Worm (Caenorhabditis elegans): Measurements from ENCODE around the gene B0563.6.

B0563.6 gene

DNA sequence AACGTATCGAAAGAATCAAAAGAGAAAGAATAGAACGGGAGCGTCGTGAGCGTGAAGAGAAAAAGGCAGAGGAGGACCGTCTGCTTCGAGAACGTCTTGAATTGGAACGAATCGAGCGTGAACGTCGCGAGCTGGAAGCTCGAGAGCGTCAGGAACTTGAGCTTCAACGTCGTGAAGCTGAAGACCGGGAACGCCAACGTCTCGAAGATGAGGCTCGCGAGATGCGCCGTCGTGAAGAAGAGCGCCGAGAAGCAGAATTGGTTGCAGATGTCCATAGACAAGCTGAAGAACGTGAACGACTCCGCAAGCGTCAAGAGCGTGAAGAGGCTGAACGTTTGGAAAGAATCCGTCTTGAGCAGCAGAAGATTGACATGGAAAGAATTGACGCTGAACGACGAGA is 31.6 kb upstream of the B0563.6 start:
- TF ChIP-seq zfh-2 (GFP tag; conservative IDR thresholded peaks at IDR 0.05) (peak; percentile 60; the same call in 1 of the 2 replicates), lir-1 (GFP tag; conservative IDR thresholded peaks at IDR 0.05) (no peak)

DNA sequence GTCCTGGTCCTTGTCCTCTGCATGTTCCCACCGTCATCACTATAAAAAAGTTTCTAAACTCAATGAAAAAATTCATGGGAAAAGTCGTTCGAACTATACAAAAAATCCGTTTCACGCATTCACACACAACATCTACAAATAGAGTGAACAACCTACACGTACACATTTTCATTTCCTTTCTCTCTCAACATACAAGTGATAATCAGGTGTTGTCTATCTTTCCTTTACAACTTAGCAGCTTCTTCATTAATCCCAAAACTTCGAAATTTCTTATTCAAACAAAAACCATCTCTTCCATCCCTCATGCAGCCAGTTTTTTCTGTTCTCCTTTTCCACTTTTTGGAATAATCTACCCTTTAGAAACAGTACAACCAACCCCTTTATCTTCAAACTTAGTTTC is 29.6 kb upstream of the B0563.6 start:
- TF ChIP-seq ztf-25 (GFP tag; IDR thresholded peaks at IDR 0.05): no peak
- no peak for TF ChIP-seq ceh-58 (GFP tag; IDR thresholded peaks at IDR 0.05)
- TF ChIP-seq snpc-3.4 (tag; optimal IDR thresholded peaks at IDR 0.05): no peak
- no peak for TF ChIP-seq hsf-1 (GFP tag; IDR thresholded peaks at IDR 0.05)
- no peak for TF ChIP-seq madf-6 (GFP tag; IDR thresholded peaks at IDR 0.05)
- TF ChIP-seq die-1 (tag; optimal IDR thresholded peaks at IDR 0.05): no peak
- TF ChIP-seq F37B4.10 (GFP tag; IDR thresholded peaks at IDR 0.05): no peak
- TF ChIP-seq chd-7 (tag; optimal IDR thresholded peaks at IDR 0.05): no peak
- no peak for TF ChIP-seq lsl-1 (GFP tag; optimal IDR thresholded peaks at IDR 0.05)
- no peak for TF ChIP-seq F10E7.11 (tag; optimal IDR thresholded peaks at IDR 0.05)
- no peak for TF ChIP-seq F57A8.1 (GFP tag; optimal IDR thresholded peaks at IDR 0.05)
- TF ChIP-seq nfya-1 (tag; optimal IDR thresholded peaks at IDR 0.05; ENCODE audit: borderline replicate concordance, insufficient read depth): no peak

DNA sequence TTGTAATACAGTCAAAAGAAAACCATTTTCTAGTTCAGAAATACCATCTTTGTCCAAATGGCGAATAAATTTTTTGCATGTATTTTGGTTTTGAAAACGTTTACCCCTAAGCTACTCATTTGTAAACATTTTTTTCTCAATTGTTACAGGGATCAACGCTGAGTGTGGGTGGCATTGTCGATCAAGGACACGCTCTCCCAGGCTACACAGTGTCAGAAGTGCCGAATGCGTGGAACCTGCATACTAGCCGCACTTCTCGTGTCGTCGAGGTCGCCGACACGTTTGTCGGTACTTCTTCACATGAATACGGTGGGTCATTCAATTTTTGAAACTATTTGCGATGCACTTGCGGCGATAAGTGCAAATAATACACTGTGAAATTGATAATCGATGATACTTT is 25.9 kb upstream of the B0563.6 start:
- no peak for TF ChIP-seq sdz-38 (tag; optimal IDR thresholded peaks at IDR 0.05)
- no peak for TF ChIP-seq somi-1 (GFP tag; optimal IDR thresholded peaks at IDR 0.05)
- no peak for TF ChIP-seq nhr-179 (tag; optimal IDR thresholded peaks at IDR 0.05)
- no peak for TF ChIP-seq unc-130 (GFP tag; optimal IDR thresholded peaks at IDR 0.05)
- no peak for TF ChIP-seq egl-44 (GFP tag; IDR thresholded peaks at IDR 0.05)
- TF ChIP-seq nhr-80 (tag; optimal IDR thresholded peaks at IDR 0.05): no peak
- no peak for TF ChIP-seq ztf-28 (GFP tag; IDR thresholded peaks at IDR 0.05)
- no peak for TF ChIP-seq hsf-1 (GFP tag; IDR thresholded peaks at IDR 0.05)
- TF ChIP-seq ceh-58 (GFP tag; IDR thresholded peaks at IDR 0.05): no peak
- TF ChIP-seq F22D6.2 (tag; optimal IDR thresholded peaks at IDR 0.05): no peak
- no peak for TF ChIP-seq lin-54 (GFP tag; optimal IDR thresholded peaks at IDR 0.05)
- TF ChIP-seq F55B11.4 (tag; optimal IDR thresholded peaks at IDR 0.05; ENCODE audit: borderline replicate concordance, insufficient read depth): no peak
- TF ChIP-seq snpc-3.4 (tag; optimal IDR thresholded peaks at IDR 0.05): no peak
- no peak for TF ChIP-seq dox-1 (GFP tag; IDR thresholded peaks at IDR 0.05)
- TF ChIP-seq zim-3 (tag; optimal IDR thresholded peaks at IDR 0.05): no peak
- no peak for TF ChIP-seq Y53G8AR.9 (GFP tag; conservative IDR thresholded peaks at IDR 0.05)

DNA sequence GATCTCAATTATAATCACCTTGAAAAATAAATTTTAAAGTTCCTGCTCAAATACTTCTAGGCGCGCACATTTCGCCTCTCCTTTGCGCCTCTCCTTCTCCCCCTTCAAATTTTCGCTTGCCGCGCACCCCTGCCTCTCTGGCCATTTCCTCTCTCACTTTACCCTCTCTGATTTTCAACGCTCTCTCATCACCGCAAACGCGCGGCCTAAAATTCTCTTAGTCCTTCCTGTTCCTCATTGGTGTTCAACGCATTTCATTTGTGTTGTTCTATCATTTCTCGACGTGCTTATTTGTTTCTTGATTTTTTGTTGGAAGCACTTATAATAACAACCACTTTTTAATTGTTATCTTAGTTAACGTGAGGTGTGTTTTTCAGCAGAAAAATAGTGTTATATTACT is 23.7 kb upstream of the B0563.6 start, which contains the start of gene C25A11.2:
Gene C25A11.2, plus strand, starts transcription at position 238 of the 400 bp plus-strand sequence.
- TF ChIP-seq fkh-3 (tag; optimal IDR thresholded peaks at IDR 0.05) (no peak), nhr-80 (tag; optimal IDR thresholded peaks at IDR 0.05) (peak; percentile 25), F52B5.7 (tag; optimal IDR thresholded peaks at IDR 0.05) (no peak), hmg-1.2 (GFP tag; IDR thresholded peaks at IDR 0.05) (peak; percentile 75; the same call in 1 of the 2 replicates), zfh-2 (GFP tag; conservative IDR thresholded peaks at IDR 0.05) (peak; percentile 78), mcd-1 (GFP tag; IDR thresholded peaks at IDR 0.05) (peak; percentile 41; the same call in 1 of the 2 replicates), egrh-3 (GFP tag; IDR thresholded peaks at IDR 0.05) (0 out of 2 replicates have a peak, but pooled peaks have one; percentile 13), dox-1 (GFP tag; IDR thresholded peaks at IDR 0.05) (peak; percentile 76), ceh-27 (GFP tag; optimal IDR thresholded peaks at IDR 0.05) (peak; percentile 34), lin-54 (GFP tag; optimal IDR thresholded peaks at IDR 0.05) (peak; percentile 11), K12H6.12 (tag; optimal IDR thresholded peaks at IDR 0.05) (peak; percentile 20), F33H1.4 (GFP tag; IDR thresholded peaks at IDR 0.05) (no peak), pbrm-1 (GFP tag; IDR thresholded peaks at IDR 0.05) (0 out of 2 replicates have a peak, but pooled peaks have one; percentile 20), lir-1 (GFP tag; conservative IDR thresholded peaks at IDR 0.05) (no peak), atf-7 (tag; optimal IDR thresholded peaks at IDR 0.05) (no peak)
